Worm (Caenorhabditis elegans) whole organism, early embryonic: ENCODE data around the gene F46F5.15.

Experiments
- B0310.2 ChIP-seq: sonication (generic microtip); optimal IDR thresholded peaks from 2 replicates; lab custom pipeline; 2016; ENCODE audit warnings: mild to moderate bottlenecking, missing genetic modification characterization, missing compliant biosample characterization
- F13C5.2 ChIP-seq: sonication (generic microtip); optimal IDR thresholded peaks from 2 replicates; lab custom pipeline; 2017; ENCODE audit warnings: mild to moderate bottlenecking, missing genetic modification characterization, inconsistent platforms, missing compliant biosample characterization
- aly-1 ChIP-seq: sonication (generic microtip); optimal IDR thresholded peaks from 2 replicates; lab custom pipeline; 2016; ENCODE audit warnings: missing genetic modification characterization, missing compliant biosample characterization
- ama-1 ChIP-seq: fragments of 150-350 bp; optimal IDR thresholded peaks from 2 replicates; lab custom pipeline; 2014
- ceh-13 ChIP-seq: fragments of 200-800 bp; sonication (Bioruptor generic); optimal IDR thresholded peaks from 2 replicates; lab custom pipeline; 2018; ENCODE audit warnings: mild to moderate bottlenecking, missing genetic modification characterization, missing compliant biosample characterization
- ceh-36 ChIP-seq: sonication (generic microtip); optimal IDR thresholded peaks from 2 replicates; lab custom pipeline; 2016; ENCODE audit warnings: missing genetic modification characterization, inconsistent platforms, missing compliant biosample characterization
- ets-7 ChIP-seq: sonication (generic microtip); optimal IDR thresholded peaks from 2 replicates; lab custom pipeline; 2016; ENCODE audit warnings: missing genotype, missing genetic modification characterization, missing compliant biosample characterization
- flt-1 ChIP-seq: fragments of 200-800 bp; sonication (Bioruptor generic); IDR thresholded peaks from 2 replicates; pipeline ENCODE4 v1.3.6; 2022; ENCODE audit warnings: missing genetic modification characterization, missing compliant biosample characterization
- hmbx-1 ChIP-seq: sonication (generic microtip); optimal IDR thresholded peaks from 2 replicates; lab custom pipeline; 2016; ENCODE audit warnings: mild to moderate bottlenecking, missing genetic modification characterization, missing compliant biosample characterization
- hmg-4 ChIP-seq: fragments of 200-800 bp; sonication (Bioruptor generic); optimal IDR thresholded peaks from 2 replicates; lab custom pipeline; 2018; ENCODE audit warnings: mild to moderate bottlenecking, missing genetic modification characterization, missing compliant biosample characterization
- hnd-1 ChIP-seq: sonication (generic microtip); optimal IDR thresholded peaks from 2 replicates; lab custom pipeline; 2016; ENCODE audit warnings: missing genetic modification characterization, missing compliant biosample characterization
- pes-1 ChIP-seq: fragments of 200-800 bp; sonication (Bioruptor generic); IDR thresholded peaks from 2 replicates; pipeline ENCODE4 v1.3.6; 2022; ENCODE audit warnings: missing genetic modification reagents, missing genetic modification characterization, missing compliant biosample characterization
- scrt-1 ChIP-seq: fragments of 200-800 bp; sonication (Bioruptor generic); IDR thresholded peaks from 2 replicates; pipeline ENCODE4 v1.3.6; 2022; ENCODE audit warnings: missing genetic modification characterization, missing compliant biosample characterization
- sea-1 ChIP-seq: fragments of 200-800 bp; sonication (Bioruptor generic); conservative IDR thresholded peaks from 2 replicates; pipeline ENCODE4 v1.3.6; 2022; ENCODE audit warnings: missing genetic modification characterization, missing compliant biosample characterization
- tbx-11 ChIP-seq: fragments of 200-800 bp; sonication (Bioruptor generic); IDR thresholded peaks from 2 replicates; pipeline ENCODE4 v1.3.6; 2022; ENCODE audit warnings: missing genetic modification characterization, missing compliant biosample characterization
- tbx-37 ChIP-seq: fragments of 200-800 bp; sonication (Bioruptor generic); conservative IDR thresholded peaks from 2 replicates; pipeline ENCODE4 v1.3.6; 2022; ENCODE audit warnings: missing genetic modification reagents, missing genetic modification characterization, missing compliant biosample characterization
- tra-4 ChIP-seq: sonication (generic microtip); optimal IDR thresholded peaks from 2 replicates; lab custom pipeline; 2017; ENCODE audit warnings: missing genetic modification characterization, missing compliant biosample characterization

F46F5.15 gene

DNA sequence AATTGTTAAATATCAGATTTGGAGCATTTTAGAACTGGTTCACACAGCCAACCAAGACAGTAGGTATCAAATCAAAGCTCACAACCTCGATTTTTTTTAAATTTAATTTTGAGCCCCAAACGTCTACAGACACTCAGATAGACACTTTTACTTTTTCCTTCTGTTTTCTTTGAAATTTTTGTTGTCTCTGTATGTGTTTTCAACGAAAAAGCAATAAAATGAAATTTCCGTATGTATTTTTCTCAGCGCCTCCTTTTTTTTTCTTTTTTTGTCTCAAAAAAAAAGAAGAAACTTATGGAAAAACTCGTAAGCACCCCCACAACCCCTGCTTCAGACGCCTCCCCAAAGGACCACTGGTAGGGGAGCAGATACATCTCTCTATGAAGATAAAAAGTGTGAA is 14.4 kb upstream of the F46F5.15 start:
- TF ChIP-seq hmbx-1 (tag; lab: Kevin White, UChicago) = no peak
- TF ChIP-seq tbx-37 (GFP tag; lab: Robert Waterston, UW) = no peak
- no peak for TF ChIP-seq ets-7 (tag; lab: Kevin White, UChicago)
- no peak for TF ChIP-seq flt-1 (GFP tag; lab: Robert Waterston, UW)
- no peak for TF ChIP-seq ceh-36 (tag; lab: Kevin White, UChicago)
- TF ChIP-seq tbx-11 = no peak
- no peak for TF ChIP-seq sea-1
- TF ChIP-seq ceh-13 (GFP tag; lab: Kevin White, UChicago) = no peak
- no peak for TF ChIP-seq ama-1
- TF ChIP-seq tra-4 = no peak
- TF ChIP-seq B0310.2 (tag; lab: Kevin White, UChicago) = no peak
- TF ChIP-seq pes-1 (GFP tag; lab: Robert Waterston, UW) = no peak
- TF ChIP-seq aly-1 (tag; lab: Kevin White, UChicago) = no peak
- TF ChIP-seq scrt-1 (GFP tag; lab: Robert Waterston, UW) = no peak

DNA sequence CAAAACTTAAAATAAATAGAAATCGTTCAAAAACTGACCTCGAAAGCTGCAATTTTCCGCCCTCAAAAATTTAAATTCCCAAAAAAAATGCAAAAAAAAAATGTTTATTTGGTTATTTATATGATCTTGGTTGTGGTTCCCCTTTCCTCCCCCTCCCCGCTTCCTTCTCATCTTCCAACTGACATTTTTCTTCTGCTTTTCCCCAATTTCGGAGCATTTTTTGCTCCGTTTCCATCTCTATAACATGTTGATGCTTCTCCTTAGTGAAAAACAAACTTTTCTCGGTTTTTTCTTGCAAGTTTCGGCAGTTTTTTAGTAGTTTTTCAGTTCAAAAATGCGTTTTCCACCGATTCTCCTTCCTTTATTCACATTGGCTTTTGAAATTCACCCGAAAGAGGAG is 13.2 kb upstream of the F46F5.15 start, which contains the start of gene Y39F10A.1:
Y39F10A.1 (plus strand) TSS at position 301 of the 400 bp plus-strand sequence.
- TF ChIP-seq hmg-4 (GFP tag; lab: Kevin White, UChicago) = no peak

DNA sequence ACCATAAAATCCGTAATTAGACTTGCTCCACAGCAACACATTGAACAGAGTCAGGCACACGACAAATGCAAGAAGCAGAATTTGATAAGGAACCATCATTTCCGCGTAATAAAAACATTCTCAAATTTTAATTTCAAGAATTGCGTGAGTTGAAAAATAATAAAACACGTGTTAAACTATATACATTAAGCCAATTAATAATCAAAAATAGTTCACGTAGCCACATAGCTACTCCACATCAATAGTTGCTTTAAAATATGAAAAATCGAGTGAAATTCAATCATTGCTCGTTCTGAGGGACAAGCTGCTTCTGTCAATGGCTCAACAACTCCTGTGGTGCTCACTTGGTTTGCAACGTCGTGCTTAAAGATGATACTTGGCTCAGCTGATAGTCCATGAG is 5.3 kb upstream of the F46F5.15 start, which contains the start of gene Y39F10A.3:
Y39F10A.3 (minus strand) TSS at position 101 of the 400 bp plus-strand sequence.
- no peak for TF ChIP-seq tbx-37 (GFP tag; lab: Robert Waterston, UW)
- no peak for TF ChIP-seq hmbx-1 (tag; lab: Kevin White, UChicago)
- no peak for TF ChIP-seq ama-1
- TF ChIP-seq pes-1 (GFP tag; lab: Robert Waterston, UW) = no peak
- no peak for TF ChIP-seq F13C5.2 (tag; lab: Kevin White, UChicago)
- no peak for TF ChIP-seq hmg-4 (GFP tag; lab: Kevin White, UChicago)
- no peak for TF ChIP-seq scrt-1 (GFP tag; lab: Robert Waterston, UW)
- TF ChIP-seq tbx-11 = no peak
- no peak for TF ChIP-seq aly-1 (tag; lab: Kevin White, UChicago)

DNA sequence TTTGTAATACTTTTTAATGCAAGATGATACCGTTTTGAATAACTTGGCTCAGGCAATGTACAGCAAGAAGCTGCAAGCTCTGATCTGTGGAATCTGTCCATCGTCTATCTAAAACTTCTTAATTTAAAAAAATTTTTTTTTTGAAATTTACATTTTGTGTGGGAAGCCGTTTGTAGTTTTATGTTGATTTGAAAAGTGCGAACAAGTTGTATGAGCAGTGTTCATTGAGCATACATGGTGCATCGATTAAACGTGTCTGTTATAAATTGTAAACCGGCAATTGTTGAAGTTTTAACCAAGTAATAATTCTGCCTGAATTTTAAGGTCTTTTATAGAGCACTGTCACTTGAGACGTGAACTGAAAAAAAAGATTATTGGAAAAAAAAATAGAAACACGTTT is 4.7 kb upstream of the F46F5.15 start, which contains the start of gene Y39F10A.6:
Y39F10A.6 (minus strand) TSS at position 101 of the 400 bp plus-strand sequence.
- TF ChIP-seq hmbx-1 (tag; lab: Kevin White, UChicago) (no peak), pes-1 (GFP tag; lab: Robert Waterston, UW) (no peak), sea-1 (no peak), flt-1 (GFP tag; lab: Robert Waterston, UW) (no peak), tbx-37 (GFP tag; lab: Robert Waterston, UW) (no peak)

DNA sequence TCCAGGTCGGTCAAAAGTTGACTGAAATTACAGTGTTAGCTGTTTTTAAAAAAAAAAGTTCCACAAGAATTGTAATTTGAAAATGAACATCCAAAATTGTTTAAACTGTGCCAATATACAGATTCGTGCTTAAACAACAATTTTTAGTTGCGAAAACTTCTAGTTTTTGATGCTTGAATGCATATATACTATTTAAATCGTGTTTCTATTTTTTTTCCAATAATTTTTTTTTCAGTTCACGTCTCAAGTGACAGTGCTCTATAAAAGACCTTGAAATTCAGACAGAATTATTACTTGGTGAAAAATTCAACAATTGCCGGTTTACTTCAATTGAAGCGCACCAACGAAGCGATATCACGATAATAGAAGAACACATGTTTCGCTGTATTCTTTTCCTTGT is 1.3 kb upstream of the F46F5.15 start, which contains the start of gene F46F5.16:
F46F5.16 (plus strand) TSS at position 301 of the 400 bp plus-strand sequence.
- no peak for TF ChIP-seq ceh-13 (GFP tag; lab: Kevin White, UChicago)
- no peak for TF ChIP-seq sea-1
- no peak for TF ChIP-seq tbx-11
- no peak for TF ChIP-seq ets-7 (tag; lab: Kevin White, UChicago)
- no peak for TF ChIP-seq hmbx-1 (tag; lab: Kevin White, UChicago)
- no peak for TF ChIP-seq ama-1
- TF ChIP-seq scrt-1 (GFP tag; lab: Robert Waterston, UW) = no peak
- TF ChIP-seq ceh-36 (tag; lab: Kevin White, UChicago) = no peak
- no peak for TF ChIP-seq hmg-4 (GFP tag; lab: Kevin White, UChicago)
- TF ChIP-seq tra-4 = no peak
- no peak for TF ChIP-seq hnd-1 (tag; lab: Kevin White, UChicago)

DNA sequence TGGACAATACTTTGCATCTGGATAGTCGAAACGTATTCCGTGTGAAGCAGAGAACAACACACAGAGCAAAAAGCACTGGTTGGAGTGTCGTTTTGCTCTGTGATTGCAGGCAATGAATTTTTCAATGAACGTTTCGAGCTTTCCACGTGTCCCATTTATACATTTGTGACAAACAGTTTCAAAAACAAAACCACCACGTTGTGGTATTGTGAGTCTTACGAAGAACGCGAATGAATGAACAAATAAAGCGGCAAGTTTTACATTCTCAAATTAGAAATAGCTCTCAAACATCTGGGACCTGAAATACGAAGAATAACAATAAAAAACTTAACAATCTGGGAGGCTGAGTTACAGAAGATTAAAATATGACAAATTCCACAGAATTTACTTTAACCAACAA is 3.6 kb downstream of the F46F5.15 start, which contains the start of gene F46F5.1:
F46F5.1 (minus strand) TSS at position 101 of the 400 bp plus-strand sequence.
- TF ChIP-seq pes-1 (GFP tag; lab: Robert Waterston, UW) = no peak
- TF ChIP-seq sea-1 = no peak
- TF ChIP-seq hmg-4 (GFP tag; lab: Kevin White, UChicago) = no peak
- no peak for TF ChIP-seq ceh-13 (GFP tag; lab: Kevin White, UChicago)
- no peak for TF ChIP-seq tbx-11
- TF ChIP-seq tbx-37 (GFP tag; lab: Robert Waterston, UW) = no peak
- TF ChIP-seq aly-1 (tag; lab: Kevin White, UChicago) = no peak
- no peak for TF ChIP-seq scrt-1 (GFP tag; lab: Robert Waterston, UW)
- no peak for TF ChIP-seq ets-7 (tag; lab: Kevin White, UChicago)
- TF ChIP-seq B0310.2 (tag; lab: Kevin White, UChicago) = no peak
- TF ChIP-seq ceh-36 (tag; lab: Kevin White, UChicago) = no peak
- no peak for TF ChIP-seq ama-1
- no peak for TF ChIP-seq F13C5.2 (tag; lab: Kevin White, UChicago)
- TF ChIP-seq tra-4 = no peak

DNA sequence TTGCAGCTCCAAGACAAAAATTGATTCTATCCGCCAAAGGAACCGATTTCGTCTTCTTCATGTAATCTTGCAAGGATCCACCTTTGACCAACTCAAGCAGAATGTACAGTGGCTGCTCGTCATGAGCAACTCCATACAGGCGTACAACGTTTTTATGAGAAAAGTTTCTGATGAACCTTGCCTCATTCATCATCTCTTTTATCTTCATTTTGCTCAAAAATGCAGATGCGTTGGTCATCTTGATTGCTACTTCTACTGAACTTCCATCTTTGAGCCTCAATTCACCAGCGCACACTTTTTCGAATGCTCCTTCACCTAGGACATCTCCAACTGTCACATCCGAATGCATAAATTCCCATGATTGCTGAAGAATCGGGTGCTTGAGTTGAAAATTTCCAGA is 8.7 kb downstream of the F46F5.15 start:
- TF ChIP-seq scrt-1 (GFP tag; lab: Robert Waterston, UW) = no peak
- no peak for TF ChIP-seq pes-1 (GFP tag; lab: Robert Waterston, UW)
- no peak for TF ChIP-seq ceh-13 (GFP tag; lab: Kevin White, UChicago)
- TF ChIP-seq sea-1 = no peak
- TF ChIP-seq B0310.2 (tag; lab: Kevin White, UChicago) = no peak
- TF ChIP-seq ceh-36 (tag; lab: Kevin White, UChicago) = no peak
- TF ChIP-seq tbx-37 (GFP tag; lab: Robert Waterston, UW) = no peak
- no peak for TF ChIP-seq hmbx-1 (tag; lab: Kevin White, UChicago)
- TF ChIP-seq tra-4 = no peak
- TF ChIP-seq flt-1 (GFP tag; lab: Robert Waterston, UW) = no peak
- TF ChIP-seq hmg-4 (GFP tag; lab: Kevin White, UChicago) = no peak
- no peak for TF ChIP-seq hnd-1 (tag; lab: Kevin White, UChicago)
- no peak for TF ChIP-seq aly-1 (tag; lab: Kevin White, UChicago)
- TF ChIP-seq ama-1 = no peak
- TF ChIP-seq ets-7 (tag; lab: Kevin White, UChicago) = no peak

DNA sequence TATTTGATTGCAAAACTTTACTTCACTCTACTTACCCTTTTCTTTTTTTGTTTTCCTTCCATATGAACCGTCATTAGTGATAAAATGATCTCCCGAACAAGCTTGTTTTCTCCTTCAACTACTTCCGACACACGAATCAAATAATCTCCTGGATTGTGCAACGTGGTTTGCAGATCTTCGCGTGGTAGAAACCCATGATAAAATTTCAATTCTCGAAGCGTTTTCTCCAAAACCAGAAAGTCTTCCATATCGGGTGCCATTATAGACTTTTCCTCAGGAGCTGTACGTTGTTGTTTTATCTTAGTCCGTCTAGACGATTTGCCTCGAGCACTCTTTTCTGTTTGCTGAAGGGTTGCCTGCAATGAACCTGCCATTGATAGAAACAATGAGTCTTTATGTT is 9.2 kb downstream of the F46F5.15 start:
- TF ChIP-seq hmg-4 (GFP tag; lab: Kevin White, UChicago) = no peak
- TF ChIP-seq tbx-37 (GFP tag; lab: Robert Waterston, UW) = no peak
- TF ChIP-seq F13C5.2 (tag; lab: Kevin White, UChicago) = no peak
- TF ChIP-seq hmbx-1 (tag; lab: Kevin White, UChicago) = no peak
- no peak for TF ChIP-seq hnd-1 (tag; lab: Kevin White, UChicago)
- no peak for TF ChIP-seq flt-1 (GFP tag; lab: Robert Waterston, UW)
- no peak for TF ChIP-seq tra-4
- no peak for TF ChIP-seq sea-1
- no peak for TF ChIP-seq B0310.2 (tag; lab: Kevin White, UChicago)
- TF ChIP-seq ets-7 (tag; lab: Kevin White, UChicago) = no peak
